Worm (Caenorhabditis elegans) whole organism, late embryonic: Measurements from ENCODE around the gene sqt-1.

ENCODE experiments used
- K02D7.2 ChIP-seq: sonication (generic microtip); optimal IDR thresholded peaks from 2 replicates; lab custom pipeline; 2017; ENCODE audit warnings: mild to moderate bottlenecking, missing genetic modification characterization, missing compliant biosample characterization
- Y22D7AL.16 ChIP-seq: sonication (generic microtip); optimal IDR thresholded peaks from 2 replicates; lab custom pipeline; 2016; ENCODE audit warnings: missing genetic modification characterization, missing compliant biosample characterization
- ahr-1 ChIP-seq: sonication (generic microtip); optimal IDR thresholded peaks from 2 replicates; lab custom pipeline; 2016; ENCODE audit warnings: missing genetic modification characterization, missing compliant biosample characterization
- dve-1 ChIP-seq: sonication (generic microtip); optimal IDR thresholded peaks from 2 replicates; lab custom pipeline; 2017; ENCODE audit warnings: antibody characterized with exemption, mild to moderate bottlenecking, missing genetic modification characterization, missing compliant biosample characterization
- elt-2 ChIP-seq: sonication (generic microtip); optimal IDR thresholded peaks from 2 replicates; lab custom pipeline; 2016; ENCODE audit warnings: missing genetic modification reagents, missing genetic modification characterization, missing compliant biosample characterization
- hlh-8 ChIP-seq: sonication (generic microtip); optimal IDR thresholded peaks from 2 replicates; lab custom pipeline; 2016; ENCODE audit warnings: missing genotype, missing genetic modification characterization, missing compliant biosample characterization
- nhr-232 ChIP-seq: sonication (generic microtip); optimal IDR thresholded peaks from 2 replicates; lab custom pipeline; 2016; ENCODE audit warnings: missing genetic modification characterization, missing compliant biosample characterization
- odd-2 ChIP-seq: sonication (generic microtip); optimal IDR thresholded peaks from 2 replicates; lab custom pipeline; 2017; ENCODE audit warnings: antibody characterized with exemption, mild to moderate bottlenecking, missing genetic modification characterization, missing compliant biosample characterization
- tbx-2 ChIP-seq: sonication (generic microtip); optimal IDR thresholded peaks from 2 replicates; lab custom pipeline; 2016; ENCODE audit warnings: missing genetic modification characterization, missing compliant biosample characterization
- unc-55 ChIP-seq: sonication (generic microtip); optimal IDR thresholded peaks from 2 replicates; lab custom pipeline; 2017; ENCODE audit warnings: missing biosample characterization, missing genetic modification reagents, missing genetic modification characterization
- ztf-16 ChIP-seq: sonication (generic microtip); optimal IDR thresholded peaks from 2 replicates; lab custom pipeline; 2017; ENCODE audit warnings: missing genetic modification characterization, missing compliant biosample characterization

Gene sqt-1

DNA sequence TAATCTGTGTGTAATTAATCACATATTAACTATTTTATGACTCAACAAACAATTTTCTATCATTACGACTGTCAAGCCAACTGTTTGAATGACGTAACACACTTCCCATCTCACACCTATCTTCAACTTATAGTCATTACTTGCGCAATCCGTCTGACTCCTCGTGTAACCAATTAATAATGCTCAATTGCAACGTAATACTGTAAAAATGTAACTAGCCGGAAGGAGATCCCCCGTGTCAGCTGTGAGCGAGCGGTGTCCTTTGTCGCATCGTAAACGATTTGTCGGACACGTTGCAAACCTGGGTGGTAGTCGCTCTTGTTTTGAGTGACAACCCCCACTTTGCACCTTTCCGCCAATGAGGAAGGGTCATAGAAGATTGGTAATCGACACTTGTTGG is 49.5 kb downstream of the sqt-1 start:
- TF ChIP-seq ztf-16 (tag; lab: Kevin White, UChicago): no peak
- TF ChIP-seq ahr-1: no peak
- no peak for TF ChIP-seq odd-2 (tag; lab: Kevin White, UChicago)
- TF ChIP-seq unc-55 (GFP tag; lab: Kevin White, UChicago): peak; percentile 75
- TF ChIP-seq dve-1 (tag; lab: Kevin White, UChicago): no peak
- TF ChIP-seq Y22D7AL.16 (tag; lab: Kevin White, UChicago): no peak
- TF ChIP-seq hlh-8 (tag; lab: Kevin White, UChicago): no peak
- peak; percentile 20 for TF ChIP-seq elt-2 (tag; lab: Kevin White, UChicago)
- no peak for TF ChIP-seq nhr-232
- TF ChIP-seq K02D7.2: no peak
- peak; percentile 59 for TF ChIP-seq tbx-2 (tag; lab: Kevin White, UChicago)
